Fruit fly (Drosophila melanogaster) whole organism, embryonic: Measurements from ENCODE around the gene TfIIA-S.

Experiments
- B-H2 ChIP-seq: fragments of 200-800 bp; sonication (Bioruptor generic); optimal IDR thresholded peaks from 2 replicates; lab custom pipeline; 2018; ENCODE audit warnings: missing biosample characterization, mild to moderate bottlenecking, missing genetic modification characterization
- BtbVII ChIP-seq: fragments of 200-800 bp; sonication (Bioruptor generic); optimal IDR thresholded peaks from 3 replicates; lab custom pipeline; 2017; ENCODE audit warnings: missing biosample characterization, mild to moderate bottlenecking, missing genetic modification characterization
- CG10147 ChIP-seq: fragments of 200-800 bp; sonication (Bioruptor generic); optimal IDR thresholded peaks from 2 replicates; lab custom pipeline; 2019; ENCODE audit warnings: missing biosample characterization, mild to moderate bottlenecking, missing genetic modification characterization, moderate library complexity
- CG10565 ChIP-seq: fragments of 200-800 bp; sonication (Bioruptor generic); optimal IDR thresholded peaks from 3 replicates; lab custom pipeline; 2016; ENCODE audit warnings: missing biosample characterization, mild to moderate bottlenecking, missing genetic modification characterization
- CG11695 ChIP-seq: fragments of 200-800 bp; sonication (Bioruptor generic); IDR thresholded peaks from 3 replicates; pipeline ENCODE4 v1.3.6; 2022; ENCODE audit warnings: missing biosample characterization, missing genetic modification characterization
- CG11696 ChIP-seq: fragments of 200-800 bp; sonication (Bioruptor generic); IDR thresholded peaks from 2 replicates; pipeline ENCODE4 v1.3.6; 2022; ENCODE audit warnings: missing biosample characterization, missing genetic modification characterization
- CG15696 ChIP-seq: fragments of 200-800 bp; sonication (Bioruptor generic); optimal IDR thresholded peaks from 2 replicates; lab custom pipeline; 2019; ENCODE audit warnings: missing biosample characterization, mild to moderate bottlenecking, missing genetic modification characterization, moderate library complexity
- CG17385 ChIP-seq: fragments of 200-800 bp; sonication (Bioruptor generic); optimal IDR thresholded peaks from 3 replicates; lab custom pipeline; 2018; ENCODE audit warnings: missing biosample characterization, mild to moderate bottlenecking, missing genetic modification characterization
- CG18599 ChIP-seq: fragments of 200-800 bp; sonication (Bioruptor generic); optimal IDR thresholded peaks from 3 replicates; lab custom pipeline; 2017; ENCODE audit warnings: missing biosample characterization, missing genetic modification characterization, mild to moderate bottlenecking, moderate library complexity, missing genetic modification reagents
- CG2120 ChIP-seq: fragments of 200-800 bp; sonication (Bioruptor generic); optimal IDR thresholded peaks from 3 replicates; lab custom pipeline; 2016; ENCODE audit warnings: missing biosample characterization, missing genetic modification characterization
- CG2129 ChIP-seq: fragments of 200-800 bp; sonication (Bioruptor generic); IDR thresholded peaks from 2 replicates; pipeline ENCODE4 v1.3.6; 2022; ENCODE audit warnings: missing biosample characterization, missing genetic modification characterization; ENCODE audit not compliant: partially characterized antibody
- CG32767 ChIP-seq: fragments of 200-800 bp; sonication (Bioruptor generic); IDR thresholded peaks from 2 replicates; pipeline ENCODE4 v1.3.6; 2022; ENCODE audit warnings: missing biosample characterization, missing genetic modification characterization
- CG3407 ChIP-seq: fragments of 200-800 bp; sonication (Bioruptor generic); optimal IDR thresholded peaks from 2 replicates; lab custom pipeline; 2018; ENCODE audit warnings: missing biosample characterization, mild to moderate bottlenecking, missing genetic modification characterization
- CG3726 ChIP-seq: fragments of 200-800 bp; sonication (Bioruptor generic); IDR thresholded peaks from 3 replicates; pipeline ENCODE4, ENCODE4 v1.3.6; 2022; ENCODE audit warnings: missing biosample characterization, missing genetic modification characterization
- CG3995 ChIP-seq: fragments of 200-800 bp; sonication (Bioruptor generic); optimal IDR thresholded peaks from 3 replicates; lab custom pipeline; 2016; ENCODE audit warnings: missing biosample characterization, missing genetic modification characterization
- CG4328 ChIP-seq: fragments of 200-800 bp; sonication (Bioruptor generic); optimal IDR thresholded peaks from 3 replicates; lab custom pipeline; 2017; ENCODE audit warnings: missing biosample characterization, missing genetic modification reagents, missing genetic modification characterization
- CG5180 ChIP-seq: fragments of 200-800 bp; sonication (Bioruptor generic); optimal IDR thresholded peaks from 3 replicates; lab custom pipeline; 2017; ENCODE audit warnings: missing biosample characterization, missing genetic modification characterization, mild to moderate bottlenecking, moderate library complexity, missing genetic modification reagents
- Camta ChIP-seq: fragments of 200-800 bp; sonication (Bioruptor generic); optimal IDR thresholded peaks from 2 replicates; lab custom pipeline; 2016; ENCODE audit warnings: missing biosample characterization, missing genetic modification characterization
- D19A ChIP-seq: fragments of 200-800 bp; optimal IDR thresholded peaks from 3 replicates; lab custom pipeline; 2019; ENCODE audit warnings: missing biosample characterization, mild to moderate bottlenecking, missing genetic modification characterization, moderate library complexity
- D19B ChIP-seq: fragments of 200-800 bp; sonication (Bioruptor generic); optimal IDR thresholded peaks from 2 replicates; lab custom pipeline; 2017; ENCODE audit warnings: missing biosample characterization, mild to moderate bottlenecking, missing genetic modification characterization
- Dad ChIP-seq: fragments of 200-800 bp; sonication (Bioruptor generic); optimal IDR thresholded peaks from 3 replicates; lab custom pipeline; 2016; ENCODE audit warnings: missing biosample characterization, missing genetic modification characterization
- Dek ChIP-seq: fragments of 200-800 bp; sonication (Bioruptor generic); optimal IDR thresholded peaks from 3 replicates; lab custom pipeline; 2019; ENCODE audit warnings: missing biosample characterization, mild to moderate bottlenecking, missing genetic modification characterization, moderate library complexity
- Dfd ChIP-seq, 2 experiments: fragments of >200 bp; optimal IDR thresholded peaks; 2 replicates each; lab custom pipeline; 2017; ENCODE audit warnings: missing biosample characterization in 2 of 2, missing genetic modification characterization in 2 of 2
- ERR ChIP-seq: fragments of 200-800 bp; sonication (Bioruptor generic); optimal IDR thresholded peaks from 2 replicates; lab custom pipeline; 2016; ENCODE audit warnings: missing biosample characterization, missing genetic modification characterization
- Gsc ChIP-seq: fragments of 200-800 bp; sonication (Bioruptor generic); IDR thresholded peaks from 2 replicates; pipeline ENCODE4 v1.3.6; 2022; ENCODE audit warnings: missing biosample characterization, missing genetic modification characterization
- H2.0 ChIP-seq: fragments of 200-800 bp; sonication (Bioruptor generic); IDR thresholded peaks from 2 replicates; pipeline ENCODE4 v1.3.6; 2022; ENCODE audit warnings: missing biosample characterization, missing genetic modification characterization
- HLH54F ChIP-seq: fragments of 200-800 bp; sonication (Bioruptor generic); optimal IDR thresholded peaks from 3 replicates; lab custom pipeline; 2016; ENCODE audit warnings: missing biosample characterization, missing genetic modification characterization
- Hand ChIP-seq: fragments of 200-800 bp; sonication (Bioruptor generic); optimal IDR thresholded peaks from 2 replicates; lab custom pipeline; 2017; ENCODE audit warnings: mild to moderate bottlenecking, missing biosample characterization, missing genetic modification reagents, missing genetic modification characterization
- Hey ChIP-seq: fragments of 200-800 bp; sonication (Bioruptor generic); optimal IDR thresholded peaks from 3 replicates; lab custom pipeline; 2018; ENCODE audit warnings: missing biosample characterization, mild to moderate bottlenecking, missing genetic modification characterization
- Hr51 ChIP-seq, 2 experiments: fragments of 200-800 bp; sonication (Bioruptor generic); optimal IDR thresholded peaks; 2 replicates in 1 of 2; 3 replicates in 1 of 2; lab custom pipeline; 2016 to 2018; ENCODE audit warnings: missing biosample characterization in 2 of 2, missing genetic modification characterization in 2 of 2, mild to moderate bottlenecking in 1 of 2, moderate library complexity in 1 of 2
- Lpt ChIP-seq: fragments of >200 bp; optimal IDR thresholded peaks from 2 replicates; lab custom pipeline; 2018; ENCODE audit warnings: missing biosample characterization, missing genetic modification characterization
- Nf-YA ChIP-seq: fragments of 200-800 bp; sonication (Bioruptor generic); IDR thresholded peaks from 2 replicates; pipeline ENCODE4 v1.3.6; 2022; ENCODE audit warnings: missing biosample characterization, missing genetic modification characterization
- Oaz ChIP-seq: fragments of 200-800 bp; sonication (Bioruptor generic); IDR thresholded peaks from 2 replicates; pipeline ENCODE4 v1.3.6; 2022; ENCODE audit warnings: missing biosample characterization, missing genetic modification characterization
- Usf ChIP-seq: fragments of 200-800 bp; sonication (Bioruptor generic); optimal IDR thresholded peaks from 2 replicates; lab custom pipeline; 2017; ENCODE audit warnings: missing genotype, missing biosample characterization, missing genetic modification characterization
- amos ChIP-seq: fragments of 200-800 bp; sonication (Bioruptor generic); IDR thresholded peaks from 2 replicates; pipeline ENCODE4 v1.3.6; 2022; ENCODE audit warnings: missing biosample characterization, missing genetic modification characterization; ENCODE audit not compliant: partially characterized antibody
- caup ChIP-seq: fragments of 200-800 bp; sonication (Bioruptor generic); optimal IDR thresholded peaks from 3 replicates; lab custom pipeline; 2017; ENCODE audit warnings: missing biosample characterization, mild to moderate bottlenecking, missing genetic modification characterization, moderate library complexity; ENCODE audit not compliant: severe bottlenecking
- chinmo ChIP-seq: fragments of 200-800 bp; sonication (Bioruptor generic); IDR thresholded peaks from 4 replicates; pipeline ENCODE4 v1.3.6; 2022; ENCODE audit warnings: missing biosample characterization, missing genetic modification characterization; ENCODE audit not compliant: partially characterized antibody
- croc ChIP-seq: fragments of 200-800 bp; sonication (Bioruptor generic); conservative IDR thresholded peaks from 3 replicates; pipeline ENCODE4 v1.3.6; 2022; ENCODE audit warnings: missing biosample characterization, missing genetic modification characterization
- crol ChIP-seq: fragments of 200-800 bp; sonication (Bioruptor generic); IDR thresholded peaks from 2 replicates; pipeline ENCODE4 v1.3.6; 2022; ENCODE audit warnings: missing biosample characterization, missing genetic modification characterization
- danr ChIP-seq: fragments of 200-800 bp; sonication (Bioruptor generic); IDR thresholded peaks from 2 replicates; pipeline ENCODE4 v1.3.6; 2022; ENCODE audit warnings: missing biosample characterization, missing genetic modification characterization
- fu2 ChIP-seq: fragments of 200-800 bp; sonication (Bioruptor generic); optimal IDR thresholded peaks from 2 replicates; lab custom pipeline; 2016; ENCODE audit warnings: missing biosample characterization, missing genetic modification characterization
- luna ChIP-seq: fragments of 200-800 bp; sonication (Bioruptor generic); optimal IDR thresholded peaks from 2 replicates; lab custom pipeline; 2016; ENCODE audit warnings: missing biosample characterization, missing genetic modification characterization
- org-1 ChIP-seq: fragments of 200-800 bp; sonication (Bioruptor generic); optimal IDR thresholded peaks from 2 replicates; lab custom pipeline; 2017; ENCODE audit warnings: missing biosample characterization, missing genetic modification characterization
- peb ChIP-seq: fragments of 200-800 bp; sonication (Bioruptor generic); IDR thresholded peaks from 2 replicates; pipeline ENCODE4 v1.3.6; 2022; ENCODE audit warnings: missing biosample characterization, missing genetic modification characterization
- pfk ChIP-seq: fragments of 200-800 bp; sonication (Bioruptor generic); optimal IDR thresholded peaks from 2 replicates; lab custom pipeline; 2018; ENCODE audit warnings: missing biosample characterization, mild to moderate bottlenecking, missing genetic modification characterization, moderate library complexity
- run ChIP-seq: fragments of 200-800 bp; sonication (Bioruptor generic); optimal IDR thresholded peaks from 3 replicates; lab custom pipeline; 2018; ENCODE audit warnings: missing biosample characterization, mild to moderate bottlenecking, missing genetic modification characterization
- zen ChIP-seq: fragments of 200-800 bp; sonication (Bioruptor generic); optimal IDR thresholded peaks from 3 replicates; lab custom pipeline; 2018; ENCODE audit warnings: missing biosample characterization, mild to moderate bottlenecking, missing genetic modification characterization, moderate library complexity
- zfh2 ChIP-seq: fragments of 200-800 bp; sonication (Bioruptor generic); optimal IDR thresholded peaks from 2 replicates; lab custom pipeline; 2016; ENCODE audit warnings: missing biosample characterization, missing genetic modification characterization

Gene TfIIA-S

dm6 chr3R:23939921-23940839, 49.3 kb upstream of the TfIIA-S start (continued):
- TF ChIP-seq CG11695: peak; percentile 85
- TF ChIP-seq Camta: peak; percentile 70
- no peak for TF ChIP-seq crol
- no peak for TF ChIP-seq luna (GFP tag; lab: Kevin White, UChicago)
- TF ChIP-seq Usf (GFP tag; lab: Kevin White, UChicago): no peak
- TF ChIP-seq HLH54F (GFP tag; lab: Kevin White, UChicago): peak; percentile 20
- TF ChIP-seq CG17385 (GFP tag; lab: Kevin White, UChicago): peak; percentile 79
- peak; percentile 71 for TF ChIP-seq CG32767 (GFP tag; lab: Robert Waterston, UW)
- no peak for TF ChIP-seq Dfd (GFP tag; optimal IDR thresholded peaks at IDR 0.05; lab: Kevin White, UChicago)
- no peak for TF ChIP-seq Lpt (GFP tag; lab: Kevin White, UChicago)
- peak; percentile 54 for TF ChIP-seq CG2120 (GFP tag; lab: Kevin White, UChicago)
- TF ChIP-seq zfh2 (GFP tag; lab: Kevin White, UChicago): no peak
- TF ChIP-seq CG15696: peak; percentile 93
- peak; percentile 70 for TF ChIP-seq CG11696
- peak; percentile 83 for TF ChIP-seq CG18599 (GFP tag; lab: Kevin White, UChicago)
- TF ChIP-seq CG3995: no peak
- TF ChIP-seq CG3407: peak; percentile 95
- TF ChIP-seq CG4328 (GFP tag; lab: Kevin White, UChicago): peak; percentile 82
- TF ChIP-seq Dad (GFP tag; lab: Kevin White, UChicago): no peak
- no peak for TF ChIP-seq Oaz
- TF ChIP-seq Hey (tag; lab: Kevin White, UChicago): peak; percentile 87
- TF ChIP-seq H2.0 (GFP tag; lab: Robert Waterston, UW): peak; percentile 62
- peak; percentile 48 for TF ChIP-seq D19B (GFP tag; lab: Kevin White, UChicago)
- TF ChIP-seq Hr51 (GFP tag; optimal IDR thresholded peaks at IDR 0.05; lab: Kevin White, UChicago): peak; percentile 39 to 40
- peak; percentile 71 for TF ChIP-seq run
- TF ChIP-seq croc (GFP tag; lab: Robert Waterston, UW): no peak
- TF ChIP-seq CG2129: no peak
- TF ChIP-seq org-1 (GFP tag; lab: Kevin White, UChicago): peak; percentile 88
- TF ChIP-seq CG10565: peak; percentile 30
- peak; percentile 77 for TF ChIP-seq pfk (GFP tag; lab: Kevin White, UChicago)
- no peak for TF ChIP-seq ERR (GFP tag; lab: Kevin White, UChicago)
- peak; percentile 59 for TF ChIP-seq Dek (tag; lab: Kevin White, UChicago)
- peak; percentile 88 for TF ChIP-seq caup (GFP tag; lab: Kevin White, UChicago)
- TF ChIP-seq fu2 (GFP tag; lab: Kevin White, UChicago): peak; percentile 4
- peak; percentile 86 for TF ChIP-seq CG5180 (GFP tag; lab: Kevin White, UChicago)
- TF ChIP-seq B-H2 (GFP tag; lab: Kevin White, UChicago): peak; percentile 31
- peak; percentile 87; the same call in 3 of the 4 replicates for TF ChIP-seq chinmo (GFP tag; lab: Robert Waterston, UW)
- peak; percentile 76 for TF ChIP-seq danr (GFP tag; lab: Robert Waterston, UW)
- TF ChIP-seq amos (GFP tag; lab: Robert Waterston, UW): no peak
- peak; percentile 66 for TF ChIP-seq peb
- no peak for TF ChIP-seq Gsc (GFP tag; lab: Robert Waterston, UW)
- TF ChIP-seq BtbVII (GFP tag; lab: Kevin White, UChicago): peak; percentile 72
- TF ChIP-seq CG3726 (GFP tag; lab: Robert Waterston, UW): peak; percentile 86; the same call in 2 of the 3 replicates
- peak; percentile 63; the same call in 1 of the 2 replicates for TF ChIP-seq Nf-YA (GFP tag; lab: Robert Waterston, UW)
- TF ChIP-seq zen (tag; lab: Kevin White, UChicago): peak; percentile 57
- TF ChIP-seq D19A (tag; lab: Kevin White, UChicago): peak; percentile 64
- TF ChIP-seq Hand (GFP tag; lab: Kevin White, UChicago): peak; percentile 7
- peak; percentile 28 for TF ChIP-seq CG10147
